Worm (Caenorhabditis elegans) whole organism, L4 larva: Measurements from ENCODE around the gene fut-3.

Source experiments
- D1046.2 ChIP-seq: fragments of 200-800 bp; sonication (Bioruptor generic); IDR thresholded peaks from 2 replicates; pipeline ENCODE4 v1.3.6; 2022; ENCODE audit warnings: missing genetic modification characterization, missing compliant biosample characterization
- F26F4.8 ChIP-seq: fragments of 200-800 bp; sonication (Bioruptor generic); conservative IDR thresholded peaks from 2 replicates; pipeline ENCODE4 v1.3.6; 2022; ENCODE audit warnings: missing genetic modification characterization, missing compliant biosample characterization
- T20F7.1 ChIP-seq: fragments of 200-800 bp; sonication (Bioruptor generic); optimal IDR thresholded peaks from 2 replicates; lab custom pipeline; 2018; ENCODE audit warnings: mild to moderate bottlenecking, missing genetic modification characterization, missing compliant biosample characterization
- T26A8.4 ChIP-seq: fragments of 200-800 bp; sonication (Bioruptor generic); IDR thresholded peaks from 2 replicates; pipeline ENCODE4 v1.3.6; 2022; ENCODE audit warnings: missing genetic modification characterization, missing compliant biosample characterization
- Y105C5A.15 ChIP-seq: fragments of 200-800 bp; sonication (Bioruptor generic); IDR thresholded peaks from 2 replicates; pipeline ENCODE4 v1.3.6; 2022; ENCODE audit warnings: missing genetic modification characterization, missing compliant biosample characterization
- Y5F2A.4 ChIP-seq: fragments of 200-800 bp; sonication (Bioruptor generic); optimal IDR thresholded peaks from 2 replicates; lab custom pipeline; 2018; ENCODE audit warnings: mild to moderate bottlenecking, missing genetic modification characterization, missing compliant biosample characterization
- aha-1 ChIP-seq: fragments of 150-350 bp; peaks from one replicate; lab custom pipeline; 2014; ENCODE audit warnings: missing biosample characterization, missing genetic modification characterization
- ama-1 ChIP-seq: fragments of 150-350 bp; optimal IDR thresholded peaks from 2 replicates; lab custom pipeline; 2014; ENCODE audit warnings: inconsistent platforms, mixed read lengths
- arid-1 ChIP-seq: fragments of 200-800 bp; sonication (Bioruptor generic); conservative IDR thresholded peaks from 2 replicates; pipeline ENCODE4 v1.3.6; 2022; ENCODE audit warnings: missing genetic modification reagents, missing genetic modification characterization, missing compliant biosample characterization
- attf-4 ChIP-seq: sonication (generic microtip); optimal IDR thresholded peaks from 3 replicates; lab custom pipeline; 2017; ENCODE audit warnings: missing biosample characterization, missing genetic modification characterization
- daf-8 ChIP-seq: fragments of 200-800 bp; sonication (Bioruptor generic); IDR thresholded peaks from 2 replicates; pipeline ENCODE4 v1.3.6; 2022; ENCODE audit warnings: missing genetic modification characterization, missing compliant biosample characterization
- dmd-8 ChIP-seq: fragments of 200-800 bp; sonication (Bioruptor generic); IDR thresholded peaks from 2 replicates; pipeline ENCODE4 v1.3.6; 2022; ENCODE audit warnings: missing genetic modification characterization, missing compliant biosample characterization
- dpl-1 ChIP-seq: fragments of 150-350 bp; optimal IDR thresholded peaks from 2 replicates; lab custom pipeline; 2014; ENCODE audit warnings: missing biosample characterization, missing genetic modification reagents, missing genetic modification characterization
- duxl-1 ChIP-seq: sonication (generic microtip); optimal IDR thresholded peaks from 2 replicates; lab custom pipeline; 2016; ENCODE audit warnings: mild to moderate bottlenecking, missing genetic modification characterization, moderate library complexity, missing compliant biosample characterization; ENCODE audit not compliant: poor library complexity
- dve-1 ChIP-seq: sonication (generic microtip); optimal IDR thresholded peaks from 2 replicates; lab custom pipeline; 2017; ENCODE audit warnings: antibody characterized with exemption, mild to moderate bottlenecking, missing genetic modification characterization, missing compliant biosample characterization; ENCODE audit not compliant: insufficient read depth
- egl-43 ChIP-seq: fragments of 200-800 bp; sonication (Bioruptor generic); IDR thresholded peaks from 2 replicates; pipeline ENCODE4 v1.3.6; 2022; ENCODE audit warnings: missing genetic modification reagents, missing genetic modification characterization, missing compliant biosample characterization
- fkh-10 ChIP-seq: fragments of 150-350 bp; optimal IDR thresholded peaks from 2 replicates; lab custom pipeline; 2014; ENCODE audit warnings: missing biosample characterization, missing genetic modification reagents, missing genetic modification characterization
- hmg-1.1 ChIP-seq: fragments of 200-800 bp; sonication (Bioruptor generic); IDR thresholded peaks from 2 replicates; pipeline ENCODE4 v1.3.6; 2022; ENCODE audit warnings: missing genetic modification reagents, missing genetic modification characterization, missing compliant biosample characterization
- lin-1 ChIP-seq: fragments of 200-800 bp; sonication (Bioruptor generic); IDR thresholded peaks from 2 replicates; pipeline ENCODE4 v1.3.6; 2022; ENCODE audit warnings: missing genetic modification reagents, missing genetic modification characterization, missing compliant biosample characterization
- lin-13 ChIP-seq: fragments of 150-350 bp; optimal IDR thresholded peaks from 2 replicates; lab custom pipeline; 2014; ENCODE audit warnings: missing biosample characterization, missing genetic modification reagents, missing genetic modification characterization
- lin-15B ChIP-seq: fragments of 150-350 bp; sonication (generic microtip); optimal IDR thresholded peaks from 3 replicates; lab custom pipeline; 2014; ENCODE audit warnings: missing biosample characterization, missing genetic modification characterization
- lsy-2 ChIP-seq, 2 experiments: fragments of 150-350 bp in 1 of 2; sonication (generic microtip) in 1 of 2; optimal IDR thresholded peaks; 2 replicates each; lab custom pipeline; 2014 to 2017; ENCODE audit warnings: missing biosample characterization in 2 of 2, missing genetic modification characterization in 2 of 2
- mep-1 ChIP-seq: fragments of 150-350 bp; sonication (generic microtip); optimal IDR thresholded peaks from 3 replicates; lab custom pipeline; 2014; ENCODE audit warnings: missing biosample characterization, missing genetic modification characterization
- mes-2 ChIP-seq: sonication (generic microtip); optimal IDR thresholded peaks from 2 replicates; lab custom pipeline; 2016; ENCODE audit warnings: missing genotype, mild to moderate bottlenecking, missing genetic modification characterization, missing compliant biosample characterization; ENCODE audit not compliant: poor library complexity, severe bottlenecking
- nhr-41 ChIP-seq: fragments of 200-800 bp; sonication (Bioruptor generic); IDR thresholded peaks from 2 replicates; pipeline ENCODE4 v1.3.6; 2022; ENCODE audit warnings: missing genetic modification reagents, missing genetic modification characterization, missing compliant biosample characterization
- nhr-48 ChIP-seq: sonication (generic microtip); optimal IDR thresholded peaks from 2 replicates; lab custom pipeline; 2016; ENCODE audit warnings: mild to moderate bottlenecking, missing genetic modification characterization, missing compliant biosample characterization
- nhr-76 ChIP-seq: fragments of 150-350 bp; optimal IDR thresholded peaks from 2 replicates; lab custom pipeline; 2014; ENCODE audit warnings: missing biosample characterization, missing genetic modification characterization
- nhr-77 ChIP-seq: fragments of 150-350 bp; optimal IDR thresholded peaks from 2 replicates; lab custom pipeline; 2014; ENCODE audit warnings: missing biosample characterization, missing genetic modification characterization
- snpc-1.2 ChIP-seq: fragments of 200-800 bp; sonication (Bioruptor generic); IDR thresholded peaks from 2 replicates; pipeline ENCODE4 v1.3.6; 2022; ENCODE audit warnings: missing genetic modification reagents, missing genetic modification characterization, missing compliant biosample characterization
- tag-97 ChIP-seq: fragments of 200-800 bp; sonication (Bioruptor generic); IDR thresholded peaks from 2 replicates; pipeline ENCODE4 v1.3.6; 2022; ENCODE audit warnings: missing genetic modification characterization, missing compliant biosample characterization
- unc-62 ChIP-seq, 3 experiments: fragments of 150-350 bp in 1 of 3; sonication (generic microtip); optimal IDR thresholded peaks in 2 of 3; peaks in 1 of 3; 1 replicate in 1 of 3; 2 replicates in 2 of 3; lab custom pipeline; 2014 to 2017; ENCODE audit warnings: missing biosample characterization in 3 of 3, missing genetic modification characterization in 3 of 3, missing genetic modification reagents in 3 of 3, missing genotype in 1 of 3
- ztf-7 ChIP-seq: fragments of 150-350 bp; optimal IDR thresholded peaks from 2 replicates; lab custom pipeline; 2014; ENCODE audit warnings: missing biosample characterization, missing genetic modification characterization

The fut-3 gene

ce11 chrII:5697338-5697737, 37.8 kb upstream of the fut-3 start:
- TF ChIP-seq nhr-41 (GFP tag; lab: Robert Waterston, UW) (no peak), hmg-1.1 (no peak), egl-43 (GFP tag; lab: Robert Waterston, UW) (no peak), arid-1 (GFP tag; lab: Robert Waterston, UW) (no peak), T26A8.4 (GFP tag; lab: Robert Waterston, UW) (no peak), daf-8 (GFP tag; lab: Robert Waterston, UW) (no peak), dve-1 (tag; lab: Kevin White, UChicago) (no peak), Y5F2A.4 (GFP tag; lab: Kevin White, UChicago) (no peak), aha-1 (tag; lab: Kevin White, UChicago) (peak; percentile 56), lin-1 (GFP tag; lab: Robert Waterston, UW) (no peak), unc-62 (GFP tag; optimal IDR thresholded peaks at IDR 0.05 in 1 of 2; lab: Kevin White, UChicago) (peak in 1 of 2 experiments; percentile 62), unc-62 (tag; optimal IDR thresholded peaks at IDR 0.05; lab: Kevin White, UChicago) (no peak), D1046.2 (GFP tag; lab: Robert Waterston, UW) (no peak), lsy-2 (tag; optimal IDR thresholded peaks at IDR 0.05; lab: Kevin White, UChicago) (no peak), snpc-1.2 (GFP tag; lab: Robert Waterston, UW) (no peak), Y105C5A.15 (GFP tag; lab: Robert Waterston, UW) (no peak), tag-97 (no peak)

ce11 chrII:5696218-5696617, 36.6 kb upstream of the fut-3 start:
- TF ChIP-seq unc-62 (GFP tag; optimal IDR thresholded peaks at IDR 0.05 in 1 of 2; lab: Kevin White, UChicago) (peak in 1 of 2 experiments; percentile 91), unc-62 (tag; optimal IDR thresholded peaks at IDR 0.05; lab: Kevin White, UChicago) (no peak), mes-2 (tag; lab: Kevin White, UChicago) (no peak)

- no peak for TF ChIP-seq dpl-1 (GFP tag; lab: Kevin White, UChicago)
- no peak for TF ChIP-seq lin-13 (GFP tag; lab: Kevin White, UChicago)
- no peak for TF ChIP-seq duxl-1 (tag; lab: Kevin White, UChicago)
- no peak for TF ChIP-seq lin-15B (tag; lab: Kevin White, UChicago)
- no peak for TF ChIP-seq aha-1 (tag; lab: Kevin White, UChicago)
- no peak for TF ChIP-seq nhr-77
- no peak for TF ChIP-seq nhr-48 (tag; lab: Kevin White, UChicago)
- no peak for TF ChIP-seq arid-1 (GFP tag; lab: Robert Waterston, UW)
- TF ChIP-seq T20F7.1 (GFP tag; lab: Kevin White, UChicago) = no peak
- TF ChIP-seq attf-4 (tag; lab: Kevin White, UChicago) = no peak
- no peak for TF ChIP-seq fkh-10 (GFP tag; lab: Kevin White, UChicago)
- TF ChIP-seq tag-97 = no peak
- TF ChIP-seq D1046.2 (GFP tag; lab: Robert Waterston, UW) = no peak
These were observed 35.2 kb upstream of the fut-3 start, which contains the start of gene C25H3.14 for ce11 chrII:5694798-5695197. Gene C25H3.14, plus strand, starts transcription at chrII:5695098.

- no peak for TF ChIP-seq dmd-8 (GFP tag; lab: Robert Waterston, UW)
- no peak for TF ChIP-seq nhr-76 (tag; lab: Kevin White, UChicago)
- TF ChIP-seq ztf-7 (tag; lab: Kevin White, UChicago) = no peak
- TF ChIP-seq F26F4.8 (GFP tag; lab: Robert Waterston, UW) = no peak
- peak; percentile 77 for TF ChIP-seq aha-1 (tag; lab: Kevin White, UChicago)
These were observed 34.3 kb upstream of the fut-3 start, which contains the start of gene C25H3.3 for ce11 chrII:5693893-5694292. Gene C25H3.3, plus strand, starts transcription at chrII:5694193.

ce11 chrII:5691216-5691771, 31.7 kb upstream of the fut-3 start, which contains the start of the genes ndub-5 and eif-2D:
Gene ndub-5, minus strand, starts transcription at chrII:5691353.
Gene eif-2D, plus strand, starts transcription at chrII:5691721.
- peak in 1 of 2 experiments; percentile 15 for TF ChIP-seq unc-62 (GFP tag; optimal IDR thresholded peaks at IDR 0.05 in 1 of 2; lab: Kevin White, UChicago)
- no peak for TF ChIP-seq unc-62 (tag; optimal IDR thresholded peaks at IDR 0.05; lab: Kevin White, UChicago)
- peak in 1 of 2 experiments; percentile 37 for TF ChIP-seq lsy-2 (tag; optimal IDR thresholded peaks at IDR 0.05; lab: Kevin White, UChicago)
- peak; percentile 75 for TF ChIP-seq aha-1 (tag; lab: Kevin White, UChicago)
- no peak for TF ChIP-seq ama-1 (lab: Kevin White, UChicago)
- peak; percentile 5 for TF ChIP-seq mep-1 (tag; lab: Kevin White, UChicago)
- peak; percentile 50 for TF ChIP-seq mes-2 (tag; lab: Kevin White, UChicago)
- TF ChIP-seq, all 104 proteins: peak for 5
